Worm (Caenorhabditis elegans) whole organism, L3 larva: ENCODE results near the gene B0252.3.

Source experiments
- R02D3.7 ChIP-seq: fragments of 150-350 bp; optimal IDR thresholded peaks from 2 replicates; lab custom pipeline; 2014; ENCODE audit warnings: missing biosample characterization, missing genetic modification characterization
- ama-1 ChIP-seq: fragments of 150-350 bp; optimal IDR thresholded peaks from 2 replicates; lab custom pipeline; 2018
- ceh-16 ChIP-seq: sonication (generic microtip); optimal IDR thresholded peaks from 2 replicates; lab custom pipeline; 2017; ENCODE audit warnings: missing biosample characterization, missing genetic modification characterization
- ceh-28 ChIP-seq: fragments of 150-350 bp; optimal IDR thresholded peaks from 2 replicates; lab custom pipeline; 2014; ENCODE audit warnings: missing biosample characterization, missing genetic modification reagents, missing genetic modification characterization
- ceh-82 ChIP-seq: fragments of 150-350 bp; optimal IDR thresholded peaks from 2 replicates; lab custom pipeline; 2014; ENCODE audit warnings: missing biosample characterization, missing genetic modification characterization
- daf-12 ChIP-seq: fragments of 150-350 bp; optimal IDR thresholded peaks from 2 replicates; lab custom pipeline; 2014; ENCODE audit warnings: missing biosample characterization, missing genetic modification reagents, missing genetic modification characterization
- egl-27 ChIP-seq: sonication (generic microtip); optimal IDR thresholded peaks from 4 replicates; lab custom pipeline; 2017; ENCODE audit warnings: missing biosample characterization, missing genetic modification reagents, missing genetic modification characterization
- egl-5 ChIP-seq: fragments of 150-350 bp; optimal IDR thresholded peaks from 2 replicates; lab custom pipeline; 2017; ENCODE audit warnings: missing biosample characterization, missing genetic modification reagents, missing genetic modification characterization, inconsistent platforms
- elt-1 ChIP-seq: fragments of 150-350 bp; optimal IDR thresholded peaks from 2 replicates; lab custom pipeline; 2014; ENCODE audit warnings: missing biosample characterization, missing genetic modification characterization
- elt-2 ChIP-seq: sonication (generic microtip); optimal IDR thresholded peaks from 2 replicates; lab custom pipeline; 2016; ENCODE audit warnings: missing genetic modification reagents, mild to moderate bottlenecking, missing genetic modification characterization, missing compliant biosample characterization
- fkh-10 ChIP-seq: sonication (generic microtip); optimal IDR thresholded peaks from 2 replicates; lab custom pipeline; 2017; ENCODE audit warnings: missing biosample characterization, missing genetic modification reagents, missing genetic modification characterization
- fkh-2 ChIP-seq: fragments of 150-350 bp; optimal IDR thresholded peaks from 2 replicates; lab custom pipeline; 2014; ENCODE audit warnings: missing biosample characterization, missing genetic modification reagents, missing genetic modification characterization
- fos-1 ChIP-seq: fragments of 150-350 bp; optimal IDR thresholded peaks from 2 replicates; lab custom pipeline; 2014; ENCODE audit warnings: missing biosample characterization, missing genetic modification characterization
- hmg-11 ChIP-seq: sonication (generic microtip); optimal IDR thresholded peaks from 2 replicates; lab custom pipeline; 2016; ENCODE audit warnings: missing genetic modification characterization, missing compliant biosample characterization
- jun-1 ChIP-seq: fragments of 150-350 bp; optimal IDR thresholded peaks from 2 replicates; lab custom pipeline; 2014; ENCODE audit warnings: missing biosample characterization, missing genetic modification reagents, missing genetic modification characterization
- lin-15B ChIP-seq: fragments of 150-350 bp; optimal IDR thresholded peaks from 2 replicates; lab custom pipeline; 2014; ENCODE audit warnings: missing biosample characterization, missing genetic modification characterization
- lin-39 ChIP-seq: fragments of 150-350 bp; optimal IDR thresholded peaks from 2 replicates; lab custom pipeline; 2018; ENCODE audit warnings: missing biosample characterization, missing genetic modification reagents, missing genetic modification characterization
- lsy-12 ChIP-seq: sonication (generic microtip); optimal IDR thresholded peaks from 2 replicates; lab custom pipeline; 2016; ENCODE audit warnings: mild to moderate bottlenecking, missing genetic modification characterization, missing compliant biosample characterization
- mml-1 ChIP-seq: fragments of 150-350 bp; sonication (generic microtip); optimal IDR thresholded peaks from 3 replicates; lab custom pipeline; 2014; ENCODE audit warnings: missing biosample characterization, missing genetic modification characterization
- nfya-1 ChIP-seq: sonication (generic microtip); optimal IDR thresholded peaks from 2 replicates; lab custom pipeline; 2017; ENCODE audit warnings: missing genetic modification characterization, mild to moderate bottlenecking, missing compliant biosample characterization, antibody characterized with exemption, moderate library complexity; ENCODE audit not compliant: insufficient read depth
- nhr-11 ChIP-seq: fragments of 150-350 bp; optimal IDR thresholded peaks from 2 replicates; lab custom pipeline; 2014; ENCODE audit warnings: missing biosample characterization, missing genetic modification characterization
- nhr-12 ChIP-seq: fragments of 150-350 bp; optimal IDR thresholded peaks from 2 replicates; lab custom pipeline; 2014; ENCODE audit warnings: missing biosample characterization, missing genetic modification characterization
- nhr-23 ChIP-seq: fragments of 150-350 bp; optimal IDR thresholded peaks from 2 replicates; lab custom pipeline; 2014; ENCODE audit warnings: missing biosample characterization, missing genetic modification reagents, missing genetic modification characterization
- nhr-237 ChIP-seq: fragments of 150-350 bp; optimal IDR thresholded peaks from 2 replicates; lab custom pipeline; 2014; ENCODE audit warnings: missing biosample characterization, missing genetic modification characterization
- nhr-25 ChIP-seq: sonication (generic microtip); optimal IDR thresholded peaks from 2 replicates; lab custom pipeline; 2017; ENCODE audit warnings: missing biosample characterization, missing genetic modification characterization
- nhr-28 ChIP-seq: fragments of 150-350 bp; optimal IDR thresholded peaks from 2 replicates; lab custom pipeline; 2014; ENCODE audit warnings: missing biosample characterization, missing genetic modification characterization
- nhr-43 ChIP-seq: sonication (generic microtip); optimal IDR thresholded peaks from 2 replicates; lab custom pipeline; 2016; ENCODE audit warnings: mild to moderate bottlenecking, missing genetic modification characterization, missing compliant biosample characterization; ENCODE audit not compliant: poor library complexity, severe bottlenecking
- nhr-67 ChIP-seq: fragments of 150-350 bp; optimal IDR thresholded peaks from 2 replicates; lab custom pipeline; 2014; ENCODE audit warnings: missing biosample characterization, missing genetic modification characterization
- nhr-76 ChIP-seq: fragments of 150-350 bp; sonication (generic microtip); optimal IDR thresholded peaks from 5 replicates; lab custom pipeline; 2014; ENCODE audit warnings: missing biosample characterization, missing genetic modification characterization
- nhr-77 ChIP-seq: fragments of 150-350 bp; optimal IDR thresholded peaks from 2 replicates; lab custom pipeline; 2014; ENCODE audit warnings: missing biosample characterization, missing genetic modification characterization
- pha-4 ChIP-seq: fragments of 150-350 bp; optimal IDR thresholded peaks from 2 replicates; lab custom pipeline; 2014; ENCODE audit warnings: missing biosample characterization, missing genetic modification reagents, missing genetic modification characterization
- pqm-1 ChIP-seq: fragments of 150-350 bp; optimal IDR thresholded peaks from 2 replicates; lab custom pipeline; 2017; ENCODE audit warnings: missing biosample characterization, missing genetic modification characterization, inconsistent platforms
- sea-2 ChIP-seq: fragments of 150-350 bp; sonication (generic microtip); optimal IDR thresholded peaks from 4 replicates; lab custom pipeline; 2014; ENCODE audit warnings: missing biosample characterization, missing genetic modification reagents, missing genetic modification characterization
- skn-1 ChIP-seq: fragments of 150-350 bp; optimal IDR thresholded peaks from 2 replicates; lab custom pipeline; 2014; ENCODE audit warnings: missing biosample characterization, missing genetic modification characterization
- snpc-4 ChIP-seq: fragments of 150-350 bp; optimal IDR thresholded peaks from 2 replicates; lab custom pipeline; 2014; ENCODE audit warnings: missing biosample characterization, missing genetic modification characterization
- tbx-2 ChIP-seq: sonication (generic microtip); optimal IDR thresholded peaks from 2 replicates; lab custom pipeline; 2016; ENCODE audit warnings: mild to moderate bottlenecking, missing genetic modification characterization, missing compliant biosample characterization
- unc-62 ChIP-seq: fragments of 150-350 bp; sonication (generic microtip); optimal IDR thresholded peaks from 4 replicates; lab custom pipeline; 2014; ENCODE audit warnings: missing biosample characterization, missing genetic modification reagents, missing genetic modification characterization
- zag-1 ChIP-seq: fragments of 150-350 bp; optimal IDR thresholded peaks from 2 replicates; lab custom pipeline; 2014; ENCODE audit warnings: missing biosample characterization, missing genetic modification characterization
- ztf-11 ChIP-seq: fragments of 150-350 bp; optimal IDR thresholded peaks from 2 replicates; lab custom pipeline; 2014; ENCODE audit warnings: missing biosample characterization, missing genetic modification characterization
- ztf-4 ChIP-seq: fragments of 150-350 bp; optimal IDR thresholded peaks from 2 replicates; lab custom pipeline; 2014; ENCODE audit warnings: missing biosample characterization, missing genetic modification characterization

B0252.3 gene

DNA sequence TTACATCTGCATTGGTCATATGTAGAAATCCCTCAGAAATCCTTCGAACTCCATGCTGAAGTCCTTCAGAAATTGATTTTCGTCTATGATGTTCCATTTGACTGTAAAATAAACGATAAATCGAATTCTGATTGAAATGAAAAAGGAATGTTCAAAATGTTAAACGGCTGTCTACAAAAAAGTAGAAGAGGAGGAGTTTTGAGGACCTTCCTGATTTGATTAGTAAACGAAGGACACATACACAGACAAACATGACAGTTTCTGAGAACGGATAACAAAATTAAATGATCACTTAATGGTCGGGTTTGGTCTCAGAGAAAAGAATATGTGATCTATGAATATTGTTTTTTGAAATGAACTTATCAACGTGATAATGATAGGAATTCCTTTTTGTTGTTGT is 30.6 kb downstream of the B0252.3 start, which contains the start of gene slc-36.5:
Gene slc-36.5 (minus strand): TSS at position 101 of the 400 bp plus-strand sequence.
- TF ChIP-seq lin-39 (tag; lab: Kevin White, UChicago) (no peak), fkh-2 (no peak), nhr-11 (no peak), fkh-10 (no peak), ceh-82 (tag; lab: Kevin White, UChicago) (no peak), nhr-76 (no peak), ama-1 (lab: Kevin White, UChicago) (no peak), nhr-12 (tag; lab: Kevin White, UChicago) (no peak), tbx-2 (tag; lab: Kevin White, UChicago) (no peak), mml-1 (no peak), egl-5 (tag; lab: Kevin White, UChicago) (no peak), lin-15B (tag; lab: Kevin White, UChicago) (no peak), zag-1 (no peak), pqm-1 (tag; lab: Kevin White, UChicago) (no peak), lsy-12 (tag; lab: Kevin White, UChicago) (no peak), snpc-4 (tag; lab: Kevin White, UChicago) (no peak), nhr-28 (tag; lab: Kevin White, UChicago) (no peak), nhr-43 (tag; lab: Kevin White, UChicago) (no peak), hmg-11 (no peak)
- TF ChIP-seq, all 47 proteins: peak for 0

DNA sequence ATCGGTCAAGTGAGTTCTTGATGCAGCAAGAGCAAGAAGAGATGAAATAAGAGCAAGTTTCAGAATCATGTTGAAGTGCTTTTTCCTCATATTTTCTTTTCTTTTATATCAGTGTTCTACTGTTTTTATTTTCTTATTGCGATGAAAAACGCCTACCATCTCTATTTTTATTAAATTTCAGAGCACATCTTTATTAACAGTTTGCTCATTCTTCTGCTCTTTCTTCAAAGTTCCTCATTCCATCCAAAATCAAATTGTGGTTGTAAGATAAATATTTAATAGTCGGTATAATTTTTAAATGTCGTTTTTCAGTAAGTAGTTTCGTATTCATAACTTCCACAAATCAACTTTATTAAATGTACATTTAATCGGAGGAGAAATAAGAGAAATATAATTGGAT is 35.1 kb downstream of the B0252.3 start, which contains the start of gene C44B7.5:
Gene C44B7.5 (minus strand): TSS at position 101 of the 400 bp plus-strand sequence.
- TF ChIP-seq sea-2 (GFP tag; lab: Kevin White, UChicago) (no peak), elt-1 (tag; lab: Kevin White, UChicago) (no peak), ama-1 (lab: Kevin White, UChicago) (no peak), nhr-43 (tag; lab: Kevin White, UChicago) (no peak), mml-1 (no peak), nhr-76 (no peak)

DNA sequence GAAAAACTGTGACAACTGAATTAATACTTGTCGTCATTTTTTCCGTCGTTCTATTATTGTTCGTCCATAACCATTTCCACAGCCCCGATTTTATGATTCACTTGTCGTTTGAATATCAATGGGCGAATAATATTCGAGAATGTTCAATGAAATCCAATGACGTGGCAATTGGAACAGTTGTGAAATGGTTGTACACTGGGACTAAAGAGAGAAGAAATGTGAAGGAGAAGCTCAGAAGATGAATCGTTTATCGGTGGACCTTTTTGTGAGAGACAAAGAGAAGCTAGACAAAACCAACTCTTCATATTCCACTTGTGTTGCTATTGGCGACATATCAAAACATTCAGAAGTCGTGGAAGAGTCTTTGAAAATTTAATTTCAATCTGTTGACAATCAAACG is 36.8 kb downstream of the B0252.3 start, which contains the start of gene clhm-1:
Gene clhm-1 (minus strand): TSS at position 207 of the 400 bp plus-strand sequence.
- TF ChIP-seq mml-1 (no peak), ztf-11 (no peak), ceh-16 (tag; lab: Kevin White, UChicago) (no peak), nfya-1 (peak; percentile 17), elt-2 (no peak), R02D3.7 (no peak), lin-39 (tag; lab: Kevin White, UChicago) (no peak), unc-62 (GFP tag; lab: Kevin White, UChicago) (no peak)

DNA sequence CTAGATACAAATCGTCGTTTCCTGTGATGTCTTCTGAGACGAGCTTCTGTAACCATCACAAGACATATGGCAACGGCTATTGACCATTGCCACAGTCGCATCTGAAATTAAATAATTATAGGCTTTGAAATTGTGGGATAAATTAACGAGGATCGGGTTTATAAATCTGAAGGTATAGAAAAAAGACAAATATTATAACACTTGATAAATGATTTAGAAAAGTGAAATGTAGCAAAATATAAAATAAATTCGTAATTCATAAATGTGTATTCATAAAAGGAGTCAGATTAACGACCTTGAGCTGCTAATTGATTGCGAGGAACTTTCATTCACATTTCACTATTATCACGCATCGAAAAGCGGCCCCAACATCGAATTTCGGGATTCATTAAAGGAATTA is 43.9 kb downstream of the B0252.3 start, which contains the start of gene aff-1:
Gene aff-1 (minus strand): TSS at position 101 of the 400 bp plus-strand sequence.
- no peak for TF ChIP-seq lsy-12 (tag; lab: Kevin White, UChicago)
- TF ChIP-seq nhr-25 (tag; lab: Kevin White, UChicago) = no peak
- TF ChIP-seq daf-12 = no peak
- no peak for TF ChIP-seq lin-15B (tag; lab: Kevin White, UChicago)
- TF ChIP-seq nhr-43 (tag; lab: Kevin White, UChicago) = no peak
- TF ChIP-seq egl-27 (tag; lab: Kevin White, UChicago) = no peak
- TF ChIP-seq pha-4 (tag; lab: Kevin White, UChicago) = no peak
- no peak for TF ChIP-seq nhr-237 (tag; lab: Kevin White, UChicago)
- TF ChIP-seq nhr-23 (tag; lab: Kevin White, UChicago) = no peak
- TF ChIP-seq egl-5 (tag; lab: Kevin White, UChicago) = no peak
- no peak for TF ChIP-seq ztf-11
- no peak for TF ChIP-seq mml-1
- TF ChIP-seq R02D3.7 = no peak

DNA sequence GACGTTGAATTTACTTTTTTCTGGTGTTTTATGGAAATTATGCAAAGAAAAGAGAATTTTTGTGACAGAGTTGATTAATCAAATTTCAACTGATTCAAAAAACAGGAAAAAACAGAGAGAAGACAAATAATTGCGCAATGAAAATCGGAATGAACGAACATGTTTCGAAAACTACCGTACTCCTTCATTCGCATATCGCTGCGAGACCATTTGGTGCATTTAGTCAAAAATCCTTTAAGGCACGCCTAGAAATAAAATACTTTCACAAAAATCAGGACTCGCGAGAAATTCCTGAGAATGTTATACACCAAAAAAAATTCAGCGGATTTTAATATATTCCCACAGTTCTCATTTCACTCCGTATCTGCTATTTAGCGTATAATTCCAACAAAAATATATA is 47.5 kb downstream of the B0252.3 start:
- no peak for TF ChIP-seq nhr-67 (tag; lab: Kevin White, UChicago)
- TF ChIP-seq hmg-11 = no peak
- TF ChIP-seq nhr-43 (tag; lab: Kevin White, UChicago) = no peak
- no peak for TF ChIP-seq nfya-1
- TF ChIP-seq egl-5 (tag; lab: Kevin White, UChicago) = no peak
- no peak for TF ChIP-seq daf-12
- no peak for TF ChIP-seq sea-2 (GFP tag; lab: Kevin White, UChicago)
- no peak for TF ChIP-seq snpc-4 (tag; lab: Kevin White, UChicago)
- no peak for TF ChIP-seq ztf-11
- no peak for TF ChIP-seq pqm-1 (tag; lab: Kevin White, UChicago)
- no peak for TF ChIP-seq nhr-77 (tag; lab: Kevin White, UChicago)
- TF ChIP-seq fkh-10 = no peak
- TF ChIP-seq fos-1 (tag; lab: Kevin White, UChicago) = no peak
- no peak for TF ChIP-seq skn-1 (tag; lab: Kevin White, UChicago)
- no peak for TF ChIP-seq mml-1
- no peak for TF ChIP-seq nhr-11
- TF ChIP-seq nhr-23 (tag; lab: Kevin White, UChicago) = no peak
- no peak for TF ChIP-seq ceh-28 (tag; lab: Kevin White, UChicago)
- no peak for TF ChIP-seq ztf-4 (tag; lab: Kevin White, UChicago)
- TF ChIP-seq jun-1 = no peak
